Worm (Caenorhabditis elegans): ENCODE measurements around the gene col-142.

Gene col-142

DNA sequence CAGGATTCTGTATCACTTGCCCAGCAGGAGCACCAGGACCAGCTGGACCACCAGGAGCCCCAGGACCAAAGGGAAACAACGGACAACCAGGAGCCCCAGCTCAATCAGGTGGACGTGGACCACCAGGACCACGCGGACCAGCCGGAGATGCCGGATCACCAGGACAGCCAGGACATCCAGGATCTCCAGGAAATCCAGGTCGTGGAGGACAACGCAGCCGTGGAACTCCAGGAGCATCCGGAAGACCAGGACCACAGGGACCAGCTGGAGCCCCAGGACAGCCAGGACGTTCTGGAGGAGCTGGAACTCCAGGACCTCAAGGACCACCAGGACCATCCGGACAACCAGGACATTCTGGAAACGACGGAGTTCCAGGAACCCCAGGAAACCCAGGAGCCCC is 5.1 kb downstream of the col-142 start:
- TF ChIP-seq lin-26 (GFP tag; IDR thresholded peaks at IDR 0.05) (no peak), T07F8.4 (tag; optimal IDR thresholded peaks at IDR 0.05) (no peak), egrh-3 (GFP tag; IDR thresholded peaks at IDR 0.05) (peak; percentile 86), athp-1 (tag; optimal IDR thresholded peaks at IDR 0.05) (no peak), hmg-20 (GFP tag; IDR thresholded peaks at IDR 0.05) (no peak), B0035.1 (tag; optimal IDR thresholded peaks at IDR 0.05) (no peak), let-526 (GFP tag; IDR thresholded peaks at IDR 0.05) (no peak), nfya-2 (GFP tag; IDR thresholded peaks at IDR 0.05) (no peak), dox-1 (GFP tag; IDR thresholded peaks at IDR 0.05) (no peak), zfh-2 (GFP tag; conservative IDR thresholded peaks at IDR 0.05) (peak; percentile 76), F37B4.10 (GFP tag; IDR thresholded peaks at IDR 0.05) (no peak), F55B11.4 (tag; optimal IDR thresholded peaks at IDR 0.05; ENCODE audit: borderline replicate concordance, insufficient read depth) (no peak), hmg-1.2 (GFP tag; IDR thresholded peaks at IDR 0.05) (no peak)

DNA sequence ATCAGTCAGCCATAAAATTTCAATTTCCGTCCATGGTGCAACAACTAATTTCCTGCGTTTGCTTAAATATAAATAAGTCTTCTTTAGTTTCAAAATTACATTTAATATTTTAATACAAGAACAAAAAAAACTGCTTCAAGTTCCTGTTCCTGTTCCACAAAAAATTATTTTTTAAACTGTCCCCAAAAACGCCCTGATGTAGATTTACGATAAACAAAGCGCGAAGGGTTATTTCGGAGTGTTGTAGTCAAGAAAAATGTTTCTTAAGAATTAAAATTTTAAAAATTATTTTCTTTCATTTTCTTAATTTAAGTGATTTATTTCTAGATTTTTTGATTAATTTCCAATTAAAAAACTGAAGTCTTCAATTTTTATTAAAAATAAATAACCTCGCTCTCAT is 7.6 kb downstream of the col-142 start, which contains the start of gene T15B7.15:
TSS of gene T15B7.15 (minus strand) at position 67 of the 400 bp plus-strand sequence.
- TF ChIP-seq attf-3 (GFP tag; conservative IDR thresholded peaks at IDR 0.05), result peak; percentile 93
- TF ChIP-seq B0261.1 (tag; optimal IDR thresholded peaks at IDR 0.05), result no peak
- peak in 1 of 3 experiments; percentile 31 for TF ChIP-seq lin-35 (GFP tag; optimal IDR thresholded peaks at IDR 0.05)
- no peak for TF ChIP-seq cebp-1 (GFP tag; IDR thresholded peaks at IDR 0.05)
- no peak for TF ChIP-seq cebp-1 (tag; optimal IDR thresholded peaks at IDR 0.05)
- TF ChIP-seq C17E4.6 (GFP tag; IDR thresholded peaks at IDR 0.05), result no peak
- no peak for TF ChIP-seq bed-1 (GFP tag; IDR thresholded peaks at IDR 0.05)
- TF ChIP-seq nhr-27 (tag; optimal IDR thresholded peaks at IDR 0.05), result no peak
- TF ChIP-seq ztf-22 (GFP tag; optimal IDR thresholded peaks at IDR 0.05), result no peak

DNA sequence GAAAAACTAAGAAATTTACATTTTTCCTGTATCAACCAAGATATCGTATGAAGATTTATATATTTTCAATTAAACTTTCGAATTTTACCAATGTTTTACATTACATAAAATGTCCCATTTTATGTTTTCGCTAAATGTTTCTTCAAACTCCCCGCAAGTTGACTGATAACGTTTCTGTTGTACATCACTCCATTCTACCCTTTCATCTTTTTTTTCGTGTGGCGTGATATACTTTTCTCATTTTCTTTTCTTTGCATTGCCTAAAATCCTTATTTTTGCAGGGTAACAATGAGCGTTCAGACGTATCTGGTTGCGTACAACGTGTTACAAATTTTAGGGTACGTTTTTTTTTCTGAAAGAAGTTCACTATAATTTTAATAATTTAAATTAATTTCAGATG is 8.0 kb downstream of the col-142 start, which contains the start of gene hpo-8:
TSS of gene hpo-8 (plus strand) at position 282 of the 400 bp plus-strand sequence.
- TF ChIP-seq lsy-27 (tag; optimal IDR thresholded peaks at IDR 0.05; ENCODE audit: borderline replicate concordance, insufficient read depth), result no peak
- no peak for TF ChIP-seq ceh-40 (GFP tag; IDR thresholded peaks at IDR 0.05)
- TF ChIP-seq athp-1 (tag; optimal IDR thresholded peaks at IDR 0.05), result no peak
- no peak for TF ChIP-seq cebp-1 (GFP tag; IDR thresholded peaks at IDR 0.05)
- TF ChIP-seq cebp-1 (tag; optimal IDR thresholded peaks at IDR 0.05), result no peak
- TF ChIP-seq dox-1 (GFP tag; IDR thresholded peaks at IDR 0.05), result no peak
- no peak for TF ChIP-seq bed-2 (GFP tag; IDR thresholded peaks at IDR 0.05)
- TF ChIP-seq mel-28 (tag; optimal IDR thresholded peaks at IDR 0.05; ENCODE audit: borderline replicate concordance), result no peak
- TF ChIP-seq dpff-1 (tag; optimal IDR thresholded peaks at IDR 0.05), result no peak
- TF ChIP-seq F33H1.4 (GFP tag; IDR thresholded peaks at IDR 0.05), result no peak
- no peak for TF ChIP-seq ceh-79 (tag; optimal IDR thresholded peaks at IDR 0.05)
- no peak for TF ChIP-seq mcd-1 (GFP tag; IDR thresholded peaks at IDR 0.05)
- TF ChIP-seq sdz-38 (tag; optimal IDR thresholded peaks at IDR 0.05), result no peak
- TF ChIP-seq ztf-6 (GFP tag; IDR thresholded peaks at IDR 0.05), result no peak
- TF ChIP-seq Y67H2A.10 (GFP tag; conservative IDR thresholded peaks at IDR 0.05), result no peak
- TF ChIP-seq nhr-80 (tag; optimal IDR thresholded peaks at IDR 0.05), result no peak
- no peak for TF ChIP-seq atf-7 (tag; optimal IDR thresholded peaks at IDR 0.05)
- no peak for TF ChIP-seq somi-1 (GFP tag; optimal IDR thresholded peaks at IDR 0.05)
- no peak for TF ChIP-seq hsf-1 (GFP tag; IDR thresholded peaks at IDR 0.05)
- no peak for TF ChIP-seq attf-6 (GFP tag; IDR thresholded peaks at IDR 0.05)

Data from whole organism, young adult.